Worm (Caenorhabditis elegans): ENCODE results near the gene snf-10.

ce11 chrV:10435198-10435597 lies 5.4 kb downstream of the snf-10 start:
- no peak for TF ChIP-seq dve-1 (tag; optimal IDR thresholded peaks at IDR 0.05)
- TF ChIP-seq ahr-1 (tag; optimal IDR thresholded peaks at IDR 0.05), result no peak
- TF ChIP-seq rnt-1 (tag; optimal IDR thresholded peaks at IDR 0.05), result no peak
- no peak for TF ChIP-seq tbx-2 (tag; optimal IDR thresholded peaks at IDR 0.05)
- TF ChIP-seq F13H6.1 (tag; optimal IDR thresholded peaks at IDR 0.05), result no peak
- TF ChIP-seq K02D7.2 (tag; optimal IDR thresholded peaks at IDR 0.05), result no peak
- no peak for TF ChIP-seq fax-1 (tag; optimal IDR thresholded peaks at IDR 0.05)
- TF ChIP-seq mec-3 (tag; optimal IDR thresholded peaks at IDR 0.05; ENCODE audit: borderline replicate concordance), result no peak
- TF ChIP-seq ama-1 (optimal IDR thresholded peaks at IDR 0.05), result no peak
- no peak for TF ChIP-seq dmd-4 (tag; optimal IDR thresholded peaks at IDR 0.05; ENCODE audit: borderline replicate concordance)
- no peak for TF ChIP-seq elt-2 (tag; optimal IDR thresholded peaks at IDR 0.05)
- TF ChIP-seq pqm-1 (tag; optimal IDR thresholded peaks at IDR 0.05), result no peak

Data from whole organism, late embryonic.